Worm (Caenorhabditis elegans) whole organism, early embryonic: ENCODE data around the gene ZK867.2.

ENCODE experiments used
- ama-1 ChIP-seq: fragments of 150-350 bp; optimal IDR thresholded peaks from 2 replicates; lab custom pipeline; 2014
- ceh-36 ChIP-seq: sonication (generic microtip); optimal IDR thresholded peaks from 2 replicates; lab custom pipeline; 2016; ENCODE audit warnings: missing genetic modification characterization, inconsistent platforms, missing compliant biosample characterization
- tbx-11 ChIP-seq: fragments of 200-800 bp; sonication (Bioruptor generic); IDR thresholded peaks from 2 replicates; pipeline ENCODE4 v1.3.6; 2022; ENCODE audit warnings: missing genetic modification characterization, missing compliant biosample characterization

- TF ChIP-seq tbx-11 (GFP tag; lab: Robert Waterston, UW) (no peak), ceh-36 (no peak), ama-1 (no peak)
These were observed 35.6 kb downstream of the ZK867.2 start for ce11 chrX:7242119-7242518.
